Worm (Caenorhabditis elegans) whole organism, young adult: ENCODE measurements around the gene Y45G5AM.7.
"Not testable (repeated sequence)": the region's sequence is repeated elsewhere in the genome, so short reads cannot be mapped to it uniquely, and the experiment has no call there.

ENCODE experiments used
- ama-1 ChIP-seq, 3 experiments: fragments of 150-350 bp in 1 of 3; sonication (generic microtip) in 2 of 3; optimal IDR thresholded peaks; 2 replicates each; lab custom pipeline; 2014 to 2018; ENCODE audit warnings: missing biosample characterization in 2 of 3, missing genetic modification characterization in 2 of 3, missing genetic modification reagents in 2 of 3
- cebp-2 ChIP-seq: fragments of 200-800 bp; sonication (Bioruptor generic); IDR thresholded peaks from 2 replicates; pipeline ENCODE4 v1.3.6; 2022; ENCODE audit warnings: missing genetic modification characterization, missing compliant biosample characterization
- ekl-4 ChIP-seq: fragments of 200-800 bp; sonication (Bioruptor generic); IDR thresholded peaks from 2 replicates; pipeline ENCODE4 v1.3.6; 2022; ENCODE audit warnings: missing genetic modification reagents, missing genetic modification characterization, missing compliant biosample characterization
- fkh-3 ChIP-seq: sonication (generic microtip); optimal IDR thresholded peaks from 2 replicates; lab custom pipeline; 2016; ENCODE audit warnings: mild to moderate bottlenecking, missing genetic modification characterization, missing compliant biosample characterization
- ztf-3 ChIP-seq: fragments of 200-800 bp; sonication (Bioruptor generic); optimal IDR thresholded peaks from 2 replicates; lab custom pipeline; 2018; ENCODE audit warnings: mild to moderate bottlenecking, missing genetic modification characterization, missing compliant biosample characterization

DNA sequence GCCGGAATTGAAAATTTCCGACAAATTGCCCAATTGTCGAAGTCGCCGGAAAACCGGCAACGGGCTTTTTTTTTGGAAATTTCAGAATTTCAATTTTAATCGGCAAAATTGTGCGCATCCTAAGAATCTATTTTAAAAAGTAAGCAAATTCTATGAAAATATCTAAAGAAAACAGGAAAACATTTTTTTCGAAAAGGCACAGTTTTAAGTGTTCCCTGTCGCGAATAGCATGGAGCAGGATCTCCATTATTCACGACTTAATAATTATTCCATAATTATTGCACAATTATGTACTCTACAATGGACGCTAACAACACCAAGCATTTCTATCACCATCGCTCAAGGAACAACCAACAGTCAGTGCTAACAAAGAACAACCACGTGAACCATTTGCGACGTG is 45.8 kb upstream of the Y45G5AM.7 start, which contains the start of gene H43I07.4:
- not testable (repeated sequence) for TF ChIP-seq ama-1 (optimal IDR thresholded peaks at IDR 0.05; lab: Kevin White, UChicago); ama-1 (GFP tag; optimal IDR thresholded peaks at IDR 0.05; lab: Kevin White, UChicago); ekl-4 (GFP tag; lab: Robert Waterston, UW); cebp-2 (GFP tag; lab: Robert Waterston, UW); ztf-3 (GFP tag; lab: Kevin White, UChicago); fkh-3 (tag; lab: Kevin White, UChicago)
